Fruit fly (Drosophila melanogaster): ENCODE measurements around the gene CG5708.

The CG5708 gene

dm6 chr2L:10203933-10204509 lies 22.6 kb downstream of the CG5708 start, which contains the start of gene CG34159 (continued):
- TF ChIP-seq so (GFP tag; IDR thresholded peaks at IDR 0.05) (no peak), CG33213 (GFP tag; optimal IDR thresholded peaks at IDR 0.05) (no peak), CG10431 (GFP tag; optimal IDR thresholded peaks at IDR 0.05) (no peak), Dfd (GFP tag; optimal IDR thresholded peaks at IDR 0.05) (no peak), ewg (GFP tag; optimal IDR thresholded peaks at IDR 0.05) (no peak), wdn (GFP tag; IDR thresholded peaks at IDR 0.05) (no peak), Six4 (GFP tag; optimal IDR thresholded peaks at IDR 0.05) (no peak), CG14860 (GFP tag; IDR thresholded peaks at IDR 0.05; ENCODE audit: partially characterized antibody) (no peak), YL-1 (GFP tag; optimal IDR thresholded peaks at IDR 0.05) (peak; percentile 62), fru (optimal IDR thresholded peaks at IDR 0.05) (no peak), CG18764 (GFP tag; optimal IDR thresholded peaks at IDR 0.05) (no peak), Oli (tag; optimal IDR thresholded peaks at IDR 0.05) (no peak), Ets97D (GFP tag; optimal IDR thresholded peaks at IDR 0.05) (peak; percentile 7), Hsf (GFP tag; optimal IDR thresholded peaks at IDR 0.05) (no peak), sd (tag; optimal IDR thresholded peaks at IDR 0.05) (no peak), CG17912 (GFP tag; optimal IDR thresholded peaks at IDR 0.05) (no peak), slbo (GFP tag; IDR thresholded peaks at IDR 0.05) (no peak), CG3995 (GFP tag; optimal IDR thresholded peaks at IDR 0.05) (peak; percentile 40), schlank (tag; optimal IDR thresholded peaks at IDR 0.05) (no peak), trh (GFP tag; optimal IDR thresholded peaks at IDR 0.05) (no peak), gcm2 (GFP tag; optimal IDR thresholded peaks at IDR 0.05) (no peak), NfI (GFP tag; optimal IDR thresholded peaks at IDR 0.05) (no peak), CG8765 (GFP tag; IDR thresholded peaks at IDR 0.05) (no peak), CG9797 (GFP tag; optimal IDR thresholded peaks at IDR 0.05) (peak; percentile 65), zf30C (GFP tag; optimal IDR thresholded peaks at IDR 0.05) (no peak), Sox100B (GFP tag; optimal IDR thresholded peaks at IDR 0.05) (no peak), Hr3 (GFP tag; optimal IDR thresholded peaks at IDR 0.05) (no peak), da (GFP tag; optimal IDR thresholded peaks at IDR 0.05) (no peak), lov (optimal IDR thresholded peaks at IDR 0.05) (no peak), lov (GFP tag; IDR thresholded peaks at IDR 0.05) (no peak), lbe (GFP tag; optimal IDR thresholded peaks at IDR 0.05) (peak; percentile 43), CG1832 (GFP tag; optimal IDR thresholded peaks at IDR 0.05) (no peak), CG2120 (GFP tag; optimal IDR thresholded peaks at IDR 0.05) (no peak), rib (GFP tag; IDR thresholded peaks at IDR 0.05) (no peak), hbn (GFP tag; IDR thresholded peaks at IDR 0.05; ENCODE audit: partially characterized antibody) (no peak), inv (GFP tag; IDR thresholded peaks at IDR 0.05; ENCODE audit: partially characterized antibody) (no peak), CG1603 (tag; optimal IDR thresholded peaks at IDR 0.05) (peak; percentile 17), hkb (optimal IDR thresholded peaks at IDR 0.05) (no peak), hkb (GFP tag; IDR thresholded peaks at IDR 0.05) (no peak), cg (GFP tag; optimal IDR thresholded peaks at IDR 0.05) (peak; percentile 81), Med (GFP tag) (peak; percentile 22), Myb (GFP tag; optimal IDR thresholded peaks at IDR 0.05) (peak; percentile 56), trem (tag; optimal IDR thresholded peaks at IDR 0.05) (peak; percentile 50), Lhr (GFP tag; optimal IDR thresholded peaks at IDR 0.05) (no peak), CG30431 (GFP tag; optimal IDR thresholded peaks at IDR 0.05) (no peak), CG13894 (tag; optimal IDR thresholded peaks at IDR 0.05) (no peak), org-1 (GFP tag; optimal IDR thresholded peaks at IDR 0.05) (no peak), Oaz (GFP tag; IDR thresholded peaks at IDR 0.05) (no peak), abd-A (tag; optimal IDR thresholded peaks at IDR 0.05) (no peak), HmgD (GFP tag; optimal IDR thresholded peaks at IDR 0.05) (no peak), CG8478 (optimal IDR thresholded peaks at IDR 0.05) (no peak), CG11695 (GFP tag; IDR thresholded peaks at IDR 0.05) (no peak)

All from whole organism, embryonic.